Worm (Caenorhabditis elegans) whole organism, L1 larva: ENCODE data around the gene F09A5.3.
A peak's percentile ranks its signal among the peaks of the same experiment; 100 is the strongest.

ENCODE experiments used
- C16A3.4 ChIP-seq: fragments of 150-350 bp; optimal IDR thresholded peaks from 2 replicates; lab custom pipeline; 2014; ENCODE audit warnings: missing biosample characterization, missing genetic modification characterization
- Y116A8C.19 ChIP-seq: sonication (generic microtip); optimal IDR thresholded peaks from 2 replicates; lab custom pipeline; 2016; ENCODE audit warnings: missing compliant biosample characterization, missing genetic modification characterization, borderline replicate concordance
- aha-1 ChIP-seq: fragments of 150-350 bp; optimal IDR thresholded peaks from 2 replicates; lab custom pipeline; 2014; ENCODE audit warnings: missing biosample characterization, missing genetic modification characterization
- blmp-1 ChIP-seq: fragments of 150-350 bp; optimal IDR thresholded peaks from 2 replicates; lab custom pipeline; 2014; ENCODE audit warnings: missing biosample characterization, missing genetic modification characterization
- ceh-63 ChIP-seq: fragments of 200-800 bp; sonication (Bioruptor generic); optimal IDR thresholded peaks from 2 replicates; lab custom pipeline; 2018; ENCODE audit warnings: mild to moderate bottlenecking, missing genetic modification characterization, missing compliant biosample characterization
- dpl-1 ChIP-seq, 3 experiments: fragments of 150-350 bp in 2 of 3; sonication (generic microtip) in 1 of 3; optimal IDR thresholded peaks; 2 replicates each; lab custom pipeline; 2014 to 2017; ENCODE audit warnings: missing biosample characterization in 3 of 3, missing genetic modification characterization in 3 of 3, missing genetic modification reagents in 3 of 3
- dsc-1 ChIP-seq: sonication (generic microtip); optimal IDR thresholded peaks from 2 replicates; lab custom pipeline; 2016; ENCODE audit warnings: mild to moderate bottlenecking, missing genetic modification characterization, missing compliant biosample characterization
- efl-1 ChIP-seq, 4 experiments: fragments of 150-350 bp; optimal IDR thresholded peaks in 3 of 4; peaks in 1 of 4; 1 replicate in 1 of 4; 2 replicates in 3 of 4; lab custom pipeline; 2014; ENCODE audit warnings: missing biosample characterization in 2 of 4, missing genetic modification characterization in 2 of 4, missing genetic modification reagents in 2 of 4
- egl-13 ChIP-seq: sonication (generic microtip); optimal IDR thresholded peaks from 2 replicates; lab custom pipeline; 2016; ENCODE audit warnings: missing genotype, missing genetic modification reagents, missing genetic modification characterization, missing compliant biosample characterization
- egl-27 ChIP-seq, 2 experiments: fragments of 150-350 bp in 1 of 2; sonication (generic microtip); optimal IDR thresholded peaks; 3 replicates each; lab custom pipeline; 2017 to 2018; ENCODE audit warnings: missing biosample characterization in 2 of 2, missing genetic modification characterization in 2 of 2, missing genetic modification reagents in 2 of 2
- elt-3 ChIP-seq, 6 experiments: fragments of 150-350 bp in 1 of 6; sonication (generic microtip); optimal IDR thresholded peaks; 2 replicates each; lab custom pipeline; 2017 to 2018; ENCODE audit warnings: missing biosample characterization in 6 of 6, missing genetic modification characterization in 6 of 6, inconsistent platforms in 1 of 6
- ets-5 ChIP-seq: fragments of 200-800 bp; sonication (Bioruptor generic); IDR thresholded peaks from 2 replicates; pipeline ENCODE4 v1.3.6; 2022; ENCODE audit warnings: missing genetic modification characterization, missing compliant biosample characterization
- fkh-8 ChIP-seq: sonication (generic microtip); optimal IDR thresholded peaks from 2 replicates; lab custom pipeline; 2016; ENCODE audit warnings: mild to moderate bottlenecking, missing genetic modification characterization, missing compliant biosample characterization
- grh-1 ChIP-seq: fragments of 200-800 bp; sonication (Bioruptor generic); IDR thresholded peaks from 2 replicates; pipeline ENCODE4 v1.3.6; 2022; ENCODE audit warnings: missing genetic modification reagents, missing genetic modification characterization, missing compliant biosample characterization
- irx-1 ChIP-seq: sonication (generic microtip); optimal IDR thresholded peaks from 2 replicates; lab custom pipeline; 2016; ENCODE audit warnings: missing genetic modification characterization, missing compliant biosample characterization
- isw-1 ChIP-seq: fragments of 200-800 bp; sonication (Bioruptor generic); IDR thresholded peaks from 2 replicates; pipeline ENCODE4 v1.3.6; 2022; ENCODE audit warnings: missing genetic modification characterization, missing compliant biosample characterization
- lin-13 ChIP-seq: fragments of 150-350 bp; optimal IDR thresholded peaks from 2 replicates; lab custom pipeline; 2014; ENCODE audit warnings: missing biosample characterization, missing genetic modification reagents, missing genetic modification characterization
- lin-14 ChIP-seq: fragments of 200-800 bp; sonication (Bioruptor generic); optimal IDR thresholded peaks from 2 replicates; lab custom pipeline; 2018; ENCODE audit warnings: mild to moderate bottlenecking, missing genetic modification characterization, moderate library complexity, missing compliant biosample characterization
- lin-35 ChIP-seq, 2 experiments: fragments of 150-350 bp; optimal IDR thresholded peaks; 2 replicates each; lab custom pipeline; 2014; ENCODE audit warnings: missing biosample characterization in 2 of 2, missing genetic modification characterization in 2 of 2, missing genetic modification reagents in 2 of 2
- lin-39 ChIP-seq: fragments of 150-350 bp; optimal IDR thresholded peaks from 2 replicates; lab custom pipeline; 2014; ENCODE audit warnings: missing biosample characterization, missing genetic modification reagents, missing genetic modification characterization
- lir-3 ChIP-seq: sonication (generic microtip); optimal IDR thresholded peaks from 2 replicates; lab custom pipeline; 2016; ENCODE audit warnings: mild to moderate bottlenecking, missing genetic modification characterization, moderate library complexity, missing compliant biosample characterization; ENCODE audit not compliant: poor library complexity
- lsy-2 ChIP-seq, 2 experiments: fragments of 150-350 bp; optimal IDR thresholded peaks; 2 replicates each; lab custom pipeline; 2014; ENCODE audit warnings: missing biosample characterization in 2 of 2, missing genetic modification characterization in 2 of 2
- mab-9 ChIP-seq: fragments of 200-800 bp; sonication (Bioruptor generic); IDR thresholded peaks from 2 replicates; pipeline ENCODE4 v1.3.6; 2022; ENCODE audit warnings: missing genetic modification reagents, missing genetic modification characterization, missing compliant biosample characterization
- mdl-1 ChIP-seq, 2 experiments: fragments of 150-350 bp; optimal IDR thresholded peaks; 2 replicates each; lab custom pipeline; 2014 to 2017; ENCODE audit warnings: missing biosample characterization in 2 of 2, missing genetic modification characterization in 2 of 2, inconsistent platforms in 1 of 2
- mef-2 ChIP-seq: fragments of 150-350 bp; optimal IDR thresholded peaks from 2 replicates; lab custom pipeline; 2014; ENCODE audit warnings: missing biosample characterization, missing genetic modification characterization
- mep-1 ChIP-seq: fragments of 150-350 bp; optimal IDR thresholded peaks from 2 replicates; lab custom pipeline; 2014; ENCODE audit warnings: missing biosample characterization, missing genetic modification characterization
- nhr-11 ChIP-seq: fragments of 150-350 bp; optimal IDR thresholded peaks from 2 replicates; lab custom pipeline; 2014; ENCODE audit warnings: missing biosample characterization, missing genetic modification characterization
- nhr-12 ChIP-seq: sonication (generic microtip); optimal IDR thresholded peaks from 2 replicates; lab custom pipeline; 2017; ENCODE audit warnings: missing biosample characterization, missing genetic modification characterization
- nhr-19 ChIP-seq: fragments of 200-800 bp; sonication (Bioruptor generic); conservative IDR thresholded peaks from 2 replicates; pipeline ENCODE4 v1.3.6; 2022; ENCODE audit warnings: missing genetic modification characterization, missing compliant biosample characterization
- nhr-20 ChIP-seq: sonication (generic microtip); optimal IDR thresholded peaks from 2 replicates; lab custom pipeline; 2016; ENCODE audit warnings: mild to moderate bottlenecking, missing genetic modification characterization, missing compliant biosample characterization
- nhr-47 ChIP-seq: sonication (generic microtip); optimal IDR thresholded peaks from 2 replicates; lab custom pipeline; 2016; ENCODE audit warnings: mild to moderate bottlenecking, missing genetic modification characterization, moderate library complexity, missing compliant biosample characterization
- nhr-71 ChIP-seq: sonication (generic microtip); optimal IDR thresholded peaks from 2 replicates; lab custom pipeline; 2016; ENCODE audit warnings: mild to moderate bottlenecking, missing genetic modification characterization, moderate library complexity, missing compliant biosample characterization
- nhr-85 ChIP-seq: sonication (generic microtip); peaks from one replicate; lab custom pipeline; 2016; ENCODE audit warnings: missing genetic modification characterization, inconsistent platforms, missing compliant biosample characterization
- nhr-90 ChIP-seq: sonication (generic microtip); optimal IDR thresholded peaks from 2 replicates; lab custom pipeline; 2016; ENCODE audit warnings: mild to moderate bottlenecking, missing genetic modification characterization, missing compliant biosample characterization; ENCODE audit not compliant: poor library complexity
- pax-3 ChIP-seq: fragments of 200-800 bp; sonication (Bioruptor generic); optimal IDR thresholded peaks from 2 replicates; lab custom pipeline; 2018; ENCODE audit warnings: mild to moderate bottlenecking, missing genetic modification characterization, moderate library complexity, missing compliant biosample characterization
- rnt-1 ChIP-seq: sonication (generic microtip); optimal IDR thresholded peaks from 2 replicates; lab custom pipeline; 2016; ENCODE audit warnings: mild to moderate bottlenecking, missing genetic modification characterization, moderate library complexity, missing compliant biosample characterization
- snu-23 ChIP-seq: sonication (generic microtip); optimal IDR thresholded peaks from 2 replicates; lab custom pipeline; 2016; ENCODE audit warnings: missing genetic modification characterization, missing compliant biosample characterization
- swsn-7 ChIP-seq: sonication (generic microtip); optimal IDR thresholded peaks from 2 replicates; lab custom pipeline; 2016; ENCODE audit warnings: missing genetic modification characterization, missing compliant biosample characterization
- unc-130 ChIP-seq: fragments of 150-350 bp; optimal IDR thresholded peaks from 2 replicates; lab custom pipeline; 2017; ENCODE audit warnings: missing biosample characterization, missing genetic modification characterization, inconsistent platforms
- unc-62 ChIP-seq: fragments of 150-350 bp; optimal IDR thresholded peaks from 2 replicates; lab custom pipeline; 2014; ENCODE audit warnings: missing biosample characterization, missing genetic modification reagents, missing genetic modification characterization
- unc-86 ChIP-seq: sonication (generic microtip); optimal IDR thresholded peaks from 2 replicates; lab custom pipeline; 2016; ENCODE audit warnings: missing genetic modification characterization, missing compliant biosample characterization
- ztf-4 ChIP-seq: fragments of 150-350 bp; optimal IDR thresholded peaks from 2 replicates; lab custom pipeline; 2014; ENCODE audit warnings: missing biosample characterization, missing genetic modification characterization

Gene F09A5.3

DNA sequence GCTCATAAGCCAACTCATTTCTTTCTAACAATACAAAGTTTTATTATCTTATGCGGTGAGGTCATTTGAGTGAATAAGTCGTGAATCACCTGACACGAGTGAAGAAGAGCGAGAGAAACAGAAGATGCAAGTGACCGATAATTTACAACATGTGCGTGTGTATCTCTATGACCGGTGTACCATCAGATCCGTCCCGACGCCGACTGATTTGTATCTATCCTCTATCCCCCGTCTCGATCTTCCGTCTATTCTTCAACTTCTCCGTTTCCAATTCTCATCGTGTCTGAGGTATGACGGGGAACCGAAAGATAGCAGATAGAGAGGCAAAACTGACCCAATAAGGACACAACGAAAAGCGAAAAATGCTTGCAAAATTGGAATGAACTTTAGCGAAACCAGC lies at the start of gene F09A5.3:
Gene F09A5.3 (plus strand): TSS at position 162 of the 400 bp plus-strand sequence.
- TF ChIP-seq ets-5 (GFP tag; lab: Robert Waterston, UW) (no peak), blmp-1 (tag; lab: Kevin White, UChicago) (peak; percentile 88), lsy-2 (tag; optimal IDR thresholded peaks at IDR 0.05; lab: Kevin White, UChicago) (peak; percentile 28 to 61), nhr-20 (tag; lab: Kevin White, UChicago) (peak; percentile 83), irx-1 (tag; lab: Kevin White, UChicago) (peak; percentile 30), lin-13 (GFP tag; lab: Kevin White, UChicago) (peak; percentile 32), dpl-1 (GFP tag; optimal IDR thresholded peaks at IDR 0.05; lab: Kevin White, UChicago) (peak in 1 of 3 experiments; percentile 1), lin-39 (no peak), unc-130 (tag; lab: Kevin White, UChicago) (peak; percentile 41), efl-1 (optimal IDR thresholded peaks at IDR 0.05; lab: Kevin White, UChicago) (no peak), efl-1 (GFP tag; optimal IDR thresholded peaks at IDR 0.05 in 1 of 2; lab: Kevin White, UChicago) (peak in 1 of 2 experiments; percentile 91), mab-9 (GFP tag; lab: Robert Waterston, UW) (no peak), C16A3.4 (tag; lab: Kevin White, UChicago) (peak; percentile 8), nhr-71 (tag; lab: Kevin White, UChicago) (peak; percentile 84), mep-1 (tag; lab: Kevin White, UChicago) (peak; percentile 74), lir-3 (tag; lab: Kevin White, UChicago) (peak; percentile 47), lin-35 (GFP tag; optimal IDR thresholded peaks at IDR 0.05; lab: Kevin White, UChicago) (peak in 1 of 2 experiments; percentile 73), nhr-11 (tag; lab: Kevin White, UChicago) (no peak), unc-86 (no peak), aha-1 (no peak), elt-3 (tag; optimal IDR thresholded peaks at IDR 0.05; lab: Kevin White, UChicago) (peak in 2 of 6 experiments; percentile 72 to 80), dsc-1 (peak; percentile 23), unc-62 (GFP tag; lab: Kevin White, UChicago) (no peak), nhr-85 (peak; percentile 96), lin-14 (GFP tag; lab: Kevin White, UChicago) (peak; percentile 86), mdl-1 (tag; optimal IDR thresholded peaks at IDR 0.05; lab: Kevin White, UChicago) (peak in 1 of 2 experiments; percentile 85), rnt-1 (tag; lab: Kevin White, UChicago) (peak; percentile 57), grh-1 (GFP tag; lab: Robert Waterston, UW) (peak; percentile 61), snu-23 (GFP tag; lab: Kevin White, UChicago) (peak; percentile 81), egl-13 (tag; lab: Kevin White, UChicago) (no peak), nhr-19 (GFP tag; lab: Robert Waterston, UW) (peak; percentile 66), nhr-90 (tag; lab: Kevin White, UChicago) (peak; percentile 81), nhr-47 (tag; lab: Kevin White, UChicago) (peak; percentile 41), ztf-4 (tag; lab: Kevin White, UChicago) (peak; percentile 55), ceh-63 (GFP tag; lab: Kevin White, UChicago) (no peak), swsn-7 (peak; percentile 16)

DNA sequence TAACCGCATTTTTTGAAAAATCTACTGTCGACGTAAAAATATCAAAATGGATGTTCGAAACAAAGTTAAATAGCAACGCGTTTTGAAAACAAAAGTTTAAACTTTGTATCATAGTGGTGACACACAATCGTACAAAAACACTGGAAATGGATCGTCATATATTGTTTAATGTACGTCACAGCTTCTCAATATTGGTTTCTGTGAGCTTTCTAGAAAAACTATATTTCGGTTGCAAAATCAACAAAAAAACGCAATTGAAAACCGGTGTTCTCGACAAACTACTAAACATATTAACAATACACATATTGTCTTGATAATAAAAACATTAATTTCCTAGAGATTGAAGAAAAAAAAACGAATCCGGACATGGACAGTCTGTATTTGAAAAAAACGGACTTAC lies 41.0 kb upstream of the F09A5.3 start, which contains the start of gene R03G8.6:
Gene R03G8.6 (minus strand): TSS at position 101 of the 400 bp plus-strand sequence.
- TF ChIP-seq nhr-19 (GFP tag; lab: Robert Waterston, UW) = no peak
- TF ChIP-seq efl-1 (optimal IDR thresholded peaks at IDR 0.05; lab: Kevin White, UChicago) = no peak
- peak in 1 of 2 experiments; percentile 46 for TF ChIP-seq efl-1 (GFP tag; optimal IDR thresholded peaks at IDR 0.05 in 1 of 2; lab: Kevin White, UChicago)
- no peak for TF ChIP-seq nhr-20 (tag; lab: Kevin White, UChicago)
- no peak for TF ChIP-seq isw-1 (GFP tag; lab: Robert Waterston, UW)
- no peak for TF ChIP-seq lin-35 (GFP tag; optimal IDR thresholded peaks at IDR 0.05; lab: Kevin White, UChicago)

DNA sequence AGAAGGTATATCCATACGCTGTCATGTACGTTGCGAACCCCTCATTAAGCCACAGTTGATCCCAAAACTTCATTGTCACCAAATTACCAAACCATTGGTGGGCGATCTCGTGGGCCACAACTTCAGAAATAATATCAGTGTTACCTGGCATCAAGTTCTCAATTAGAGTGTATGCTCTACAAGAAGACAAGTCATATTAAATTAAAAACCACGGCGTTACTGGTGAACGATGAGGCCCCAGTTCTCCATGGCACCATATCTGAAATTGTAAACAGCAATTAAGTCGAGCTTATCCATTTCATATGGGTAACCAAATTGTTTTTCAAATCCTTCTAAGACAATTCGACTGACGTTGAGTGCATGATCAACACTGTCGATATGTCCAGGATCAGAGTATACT lies 38.6 kb upstream of the F09A5.3 start:
- TF ChIP-seq elt-3 (tag; optimal IDR thresholded peaks at IDR 0.05; lab: Kevin White, UChicago) = no peak
- no peak for TF ChIP-seq efl-1 (optimal IDR thresholded peaks at IDR 0.05; lab: Kevin White, UChicago)
- TF ChIP-seq efl-1 (GFP tag; optimal IDR thresholded peaks at IDR 0.05 in 1 of 2; lab: Kevin White, UChicago) = no peak
- no peak for TF ChIP-seq pax-3
- TF ChIP-seq fkh-8 (tag; lab: Kevin White, UChicago) = no peak
- TF ChIP-seq mab-9 (GFP tag; lab: Robert Waterston, UW) = no peak
- TF ChIP-seq aha-1 = no peak
- no peak for TF ChIP-seq mef-2 (tag; lab: Kevin White, UChicago)
- TF ChIP-seq nhr-20 (tag; lab: Kevin White, UChicago) = no peak
- no peak for TF ChIP-seq nhr-85
- no peak for TF ChIP-seq egl-27 (tag; optimal IDR thresholded peaks at IDR 0.05; lab: Kevin White, UChicago)
- no peak for TF ChIP-seq nhr-12 (tag; lab: Kevin White, UChicago)
- no peak for TF ChIP-seq Y116A8C.19 (tag; lab: Kevin White, UChicago)
